Fruit fly (Drosophila melanogaster): Measurements from ENCODE around the gene CG44325.
A peak's percentile ranks its signal among the peaks of the same experiment; 100 is the strongest.

The CG44325 gene

DNA sequence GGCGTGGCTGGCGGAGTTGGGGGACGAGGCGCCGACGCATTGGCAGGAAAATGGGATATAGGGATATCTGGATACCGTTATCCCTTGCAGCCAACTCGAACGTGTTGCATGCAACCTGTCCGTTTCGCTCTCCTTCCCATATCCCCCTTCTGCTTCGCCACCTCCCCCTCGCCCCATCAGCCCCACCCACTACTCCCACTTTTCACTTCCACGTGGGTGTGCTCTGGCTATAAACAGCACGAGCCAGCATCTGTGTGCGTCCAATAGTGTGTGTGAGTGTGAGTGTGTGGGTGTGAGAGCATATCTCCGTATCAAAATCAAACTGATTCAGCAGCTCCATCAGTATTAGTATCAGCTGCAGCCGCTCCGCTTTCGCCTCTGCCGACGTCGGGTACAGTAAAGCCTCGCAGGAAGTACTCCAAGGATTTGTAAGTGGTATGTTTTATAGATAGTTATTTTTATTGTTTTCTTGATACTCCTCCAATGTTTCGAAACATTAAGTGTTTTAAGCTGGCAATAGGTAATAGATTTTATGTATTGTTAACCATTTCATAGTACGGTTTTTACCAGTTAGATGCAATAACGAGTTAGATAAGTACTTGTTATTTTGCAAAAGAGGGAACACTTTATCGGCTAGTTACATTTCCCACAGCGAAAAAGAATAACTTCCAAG, 40.8 kb upstream of the CG44325 start (continued):
- TF ChIP-seq CG17186 (GFP tag; optimal IDR thresholded peaks at IDR 0.05): no peak
- TF ChIP-seq Antp (GFP tag; optimal IDR thresholded peaks at IDR 0.05): peak; percentile 12
- no peak for TF ChIP-seq CG4854 (GFP tag; optimal IDR thresholded peaks at IDR 0.05)
- no peak for TF ChIP-seq CG8290 (GFP tag; optimal IDR thresholded peaks at IDR 0.05)
- TF ChIP-seq CG8290 (tag; optimal IDR thresholded peaks at IDR 0.05): peak in 1 of 2 experiments; percentile 0
- TF ChIP-seq Xrp1 (GFP tag; IDR thresholded peaks at IDR 0.05): peak; percentile 44; the same call in 1 of the 2 replicates
- peak; percentile 3 for TF ChIP-seq kah (GFP tag; optimal IDR thresholded peaks at IDR 0.05)
- no peak for TF ChIP-seq wdn (GFP tag; IDR thresholded peaks at IDR 0.05)
- TF ChIP-seq cas (GFP tag; IDR thresholded peaks at IDR 0.05): no peak
- TF ChIP-seq h (optimal IDR thresholded peaks at IDR 0.05): no peak
- peak; percentile 68 for TF ChIP-seq fd96Cb (tag; optimal IDR thresholded peaks at IDR 0.05)
- no peak for TF ChIP-seq CG10565 (GFP tag; optimal IDR thresholded peaks at IDR 0.05)
- TF ChIP-seq chm (GFP tag; IDR thresholded peaks at IDR 0.05): 0 out of 2 replicates have a peak, but pooled peaks have one; percentile 30
- TF ChIP-seq Tbp (GFP tag; optimal IDR thresholded peaks at IDR 0.05): no peak
- no peak for TF ChIP-seq Oaz (GFP tag; IDR thresholded peaks at IDR 0.05)
- no peak for TF ChIP-seq sim (GFP tag; IDR thresholded peaks at IDR 0.05)
- TF ChIP-seq CG15011 (GFP tag; optimal IDR thresholded peaks at IDR 0.05): peak; percentile 10
- TF ChIP-seq CG13287 (GFP tag; IDR thresholded peaks at IDR 0.05; ENCODE audit: partially characterized antibody): no peak
- no peak for TF ChIP-seq CG15073 (GFP tag; optimal IDR thresholded peaks at IDR 0.05)
- TF ChIP-seq zfh2 (GFP tag; optimal IDR thresholded peaks at IDR 0.05): no peak
- TF ChIP-seq aop (GFP tag; IDR thresholded peaks at IDR 0.05): no peak
- TF ChIP-seq hb (GFP tag; IDR thresholded peaks at IDR 0.05; ENCODE audit: partially characterized antibody): no peak
- no peak for TF ChIP-seq zfh1 (GFP tag; IDR thresholded peaks at IDR 0.05)
- peak; percentile 22 for TF ChIP-seq Max (GFP tag; optimal IDR thresholded peaks at IDR 0.05)
- no peak for TF ChIP-seq al (GFP tag; IDR thresholded peaks at IDR 0.05)
- TF ChIP-seq Sry-β (GFP tag; optimal IDR thresholded peaks at IDR 0.05): no peak
- TF ChIP-seq repo (GFP tag; optimal IDR thresholded peaks at IDR 0.05): no peak
- no peak for TF ChIP-seq gro (GFP tag; optimal IDR thresholded peaks at IDR 0.05)
- no peak for TF ChIP-seq ems (GFP tag; optimal IDR thresholded peaks at IDR 0.05)
- no peak for TF ChIP-seq Dbx (GFP tag; IDR thresholded peaks at IDR 0.05)
- TF ChIP-seq GATAe (GFP tag; conservative IDR thresholded peaks at IDR 0.05): no peak
- no peak for TF ChIP-seq CG3726 (GFP tag; IDR thresholded peaks at IDR 0.05)
- TF ChIP-seq Nf-YB (GFP tag; optimal IDR thresholded peaks at IDR 0.05): no peak
- TF ChIP-seq CG8089 (GFP tag; optimal IDR thresholded peaks at IDR 0.05): no peak
- no peak for TF ChIP-seq cato (GFP tag; optimal IDR thresholded peaks at IDR 0.05; ENCODE audit: borderline replicate concordance)
- TF ChIP-seq CG11247 (GFP tag; IDR thresholded peaks at IDR 0.05): no peak
- no peak for TF ChIP-seq CG4360 (GFP tag; IDR thresholded peaks at IDR 0.05)
- no peak for TF ChIP-seq sima (GFP tag; optimal IDR thresholded peaks at IDR 0.05)
- no peak for TF ChIP-seq Dip2 (GFP tag; IDR thresholded peaks at IDR 0.05)
- no peak for TF ChIP-seq crc (GFP tag; optimal IDR thresholded peaks at IDR 0.05)
- TF ChIP-seq CG5180 (GFP tag; optimal IDR thresholded peaks at IDR 0.05): peak; percentile 97
- TF ChIP-seq emc (GFP tag; optimal IDR thresholded peaks at IDR 0.05): no peak
- TF ChIP-seq CG17385 (GFP tag; optimal IDR thresholded peaks at IDR 0.05): peak; percentile 54
- peak; percentile 2 for TF ChIP-seq CG10209 (GFP tag; optimal IDR thresholded peaks at IDR 0.05)
- TF ChIP-seq maf-S (GFP tag; optimal IDR thresholded peaks at IDR 0.05): no peak
- TF ChIP-seq Kr (GFP tag; optimal IDR thresholded peaks at IDR 0.05): no peak
- no peak for TF ChIP-seq Ada2b (GFP tag; IDR thresholded peaks at IDR 0.05)
- TF ChIP-seq ac (GFP tag; optimal IDR thresholded peaks at IDR 0.05): no peak
- TF ChIP-seq Awh (GFP tag; IDR thresholded peaks at IDR 0.05): no peak
- no peak for TF ChIP-seq oc (tag; optimal IDR thresholded peaks at IDR 0.05)
- TF ChIP-seq ash1 (GFP tag; optimal IDR thresholded peaks at IDR 0.05): no peak
- peak; percentile 47 for TF ChIP-seq CG14710 (tag; optimal IDR thresholded peaks at IDR 0.05)

Measured in whole organism, embryonic.